Fruit fly (Drosophila melanogaster) whole organism, embryonic: ENCODE results near the gene CG31800.
A peak's percentile ranks its signal among the peaks of the same experiment; 100 is the strongest.

Source experiments
- ATbp ChIP-seq: fragments of 200-800 bp; sonication (Bioruptor generic); optimal IDR thresholded peaks from 2 replicates; lab custom pipeline; 2017; ENCODE audit warnings: missing biosample characterization, mild to moderate bottlenecking, missing genetic modification characterization, missing genetic modification reagents
- Atf6 ChIP-seq: fragments of 200-800 bp; sonication (Bioruptor generic); IDR thresholded peaks from 2 replicates; pipeline ENCODE4 v1.3.6; 2022; ENCODE audit warnings: missing biosample characterization, missing genetic modification characterization
- Awh ChIP-seq: fragments of 200-800 bp; sonication (Bioruptor generic); IDR thresholded peaks from 2 replicates; pipeline ENCODE4, ENCODE4 v1.3.6; 2022; ENCODE audit warnings: missing biosample characterization, missing genetic modification characterization
- BEAF-32 ChIP-seq: fragments of 200-800 bp; sonication (Bioruptor generic); optimal IDR thresholded peaks from 3 replicates; lab custom pipeline; 2017; ENCODE audit warnings: missing biosample characterization, missing genetic modification characterization, mild to moderate bottlenecking, moderate library complexity, missing genetic modification reagents
- CG11398 ChIP-seq: fragments of 200-800 bp; sonication (Bioruptor generic); optimal IDR thresholded peaks from 2 replicates; lab custom pipeline; 2016; ENCODE audit warnings: missing biosample characterization, missing genetic modification characterization
- CG11695 ChIP-seq: fragments of 200-800 bp; sonication (Bioruptor generic); IDR thresholded peaks from 3 replicates; pipeline ENCODE4 v1.3.6; 2022; ENCODE audit warnings: missing biosample characterization, missing genetic modification characterization
- CG1233 ChIP-seq: fragments of 200-800 bp; sonication (Bioruptor generic); optimal IDR thresholded peaks from 4 replicates; lab custom pipeline; 2018; ENCODE audit warnings: missing biosample characterization, mild to moderate bottlenecking, missing genetic modification characterization
- CG18011 ChIP-seq: fragments of 200-800 bp; sonication (Bioruptor generic); optimal IDR thresholded peaks from 2 replicates; lab custom pipeline; 2017; ENCODE audit warnings: missing biosample characterization, missing genetic modification characterization, mild to moderate bottlenecking, moderate library complexity, missing genotype
- CG2678 ChIP-seq: fragments of 200-800 bp; sonication (Bioruptor generic); optimal IDR thresholded peaks from 3 replicates; lab custom pipeline; 2019; ENCODE audit warnings: missing biosample characterization, mild to moderate bottlenecking, missing genetic modification characterization, moderate library complexity
- CG32772 ChIP-seq: fragments of 200-800 bp; sonication (Bioruptor generic); IDR thresholded peaks from 2 replicates; pipeline ENCODE4 v1.3.6; 2022; ENCODE audit warnings: missing biosample characterization, missing genetic modification characterization
- CG3726 ChIP-seq: fragments of 200-800 bp; sonication (Bioruptor generic); IDR thresholded peaks from 3 replicates; pipeline ENCODE4, ENCODE4 v1.3.6; 2022; ENCODE audit warnings: missing biosample characterization, missing genetic modification characterization
- CG4854 ChIP-seq: fragments of 200-800 bp; sonication (Bioruptor generic); optimal IDR thresholded peaks from 2 replicates; lab custom pipeline; 2016; ENCODE audit warnings: missing biosample characterization, missing genetic modification characterization, inconsistent platforms
- CG6765 ChIP-seq: fragments of 200-800 bp; sonication (Bioruptor generic); optimal IDR thresholded peaks from 3 replicates; lab custom pipeline; 2017; ENCODE audit warnings: missing biosample characterization, mild to moderate bottlenecking, missing genetic modification characterization
- CG7745 ChIP-seq: fragments of 200-800 bp; sonication (Bioruptor generic); optimal IDR thresholded peaks from 2 replicates; lab custom pipeline; 2018; ENCODE audit warnings: missing biosample characterization, mild to moderate bottlenecking, missing genetic modification characterization, moderate library complexity
- CG7839 ChIP-seq: fragments of 200-800 bp; sonication (Bioruptor generic); optimal IDR thresholded peaks from 3 replicates; lab custom pipeline; 2018; ENCODE audit warnings: missing biosample characterization, mild to moderate bottlenecking, missing genetic modification characterization, moderate library complexity
- CHES-1-like ChIP-seq: fragments of 200-800 bp; sonication (Bioruptor generic); optimal IDR thresholded peaks from 2 replicates; lab custom pipeline; 2016; ENCODE audit warnings: missing biosample characterization, missing genetic modification characterization
- CrebB ChIP-seq: fragments of 200-800 bp; sonication (Bioruptor generic); optimal IDR thresholded peaks from 3 replicates; lab custom pipeline; 2018; ENCODE audit warnings: missing biosample characterization, mild to moderate bottlenecking, missing genetic modification characterization
- D ChIP-seq, 2 experiments: fragments of 200-800 bp in 1 of 2; fragments of >200 bp in 1 of 2; sonication (Bioruptor generic) in 1 of 2; optimal IDR thresholded peaks; 2 replicates in 1 of 2; 3 replicates in 1 of 2; lab custom pipeline; 2017; ENCODE audit warnings: mild to moderate bottlenecking in 1 of 2, missing biosample characterization in 1 of 2, missing genetic modification characterization in 1 of 2, missing genetic modification reagents in 1 of 2
- Doc3 ChIP-seq: fragments of 200-800 bp; sonication (Bioruptor generic); IDR thresholded peaks from 3 replicates; pipeline ENCODE4 v1.3.6; 2022; ENCODE audit warnings: missing biosample characterization, missing genetic modification characterization; ENCODE audit not compliant: partially characterized antibody
- HLHmδ ChIP-seq: fragments of 200-800 bp; sonication (Bioruptor generic); optimal IDR thresholded peaks from 2 replicates; lab custom pipeline; 2018; ENCODE audit warnings: missing biosample characterization, mild to moderate bottlenecking, missing genetic modification characterization, moderate library complexity
- Hand ChIP-seq: fragments of 200-800 bp; sonication (Bioruptor generic); optimal IDR thresholded peaks from 2 replicates; lab custom pipeline; 2017; ENCODE audit warnings: mild to moderate bottlenecking, missing biosample characterization, missing genetic modification reagents, missing genetic modification characterization
- Hsf ChIP-seq: fragments of 200-800 bp; sonication (Bioruptor generic); optimal IDR thresholded peaks from 3 replicates; lab custom pipeline; 2016; ENCODE audit warnings: missing biosample characterization, missing genetic modification characterization
- Lpt ChIP-seq: fragments of >200 bp; optimal IDR thresholded peaks from 2 replicates; lab custom pipeline; 2018; ENCODE audit warnings: missing biosample characterization, missing genetic modification characterization
- NC2β ChIP-seq: fragments of 200-800 bp; sonication (Bioruptor generic); optimal IDR thresholded peaks from 2 replicates; lab custom pipeline; 2016; ENCODE audit warnings: missing biosample characterization, missing genetic modification characterization
- Scr ChIP-seq: fragments of 200-800 bp; sonication (Bioruptor generic); IDR thresholded peaks from 2 replicates; pipeline ENCODE4 v1.3.6; 2022; ENCODE audit warnings: missing biosample characterization, missing genetic modification characterization; ENCODE audit not compliant: partially characterized antibody
- Sox102F ChIP-seq: fragments of 200-800 bp; sonication (Bioruptor generic); optimal IDR thresholded peaks from 2 replicates; lab custom pipeline; 2018; ENCODE audit warnings: missing biosample characterization, mild to moderate bottlenecking, missing genetic modification characterization, moderate library complexity
- amos ChIP-seq: fragments of 200-800 bp; sonication (Bioruptor generic); IDR thresholded peaks from 2 replicates; pipeline ENCODE4 v1.3.6; 2022; ENCODE audit warnings: missing biosample characterization, missing genetic modification characterization; ENCODE audit not compliant: partially characterized antibody
- ash1 ChIP-seq: fragments of 200-800 bp; sonication (Bioruptor generic); optimal IDR thresholded peaks from 2 replicates; lab custom pipeline; 2018; ENCODE audit warnings: missing biosample characterization, mild to moderate bottlenecking, missing genetic modification characterization
- caup ChIP-seq: fragments of 200-800 bp; sonication (Bioruptor generic); optimal IDR thresholded peaks from 3 replicates; lab custom pipeline; 2017; ENCODE audit warnings: missing biosample characterization, mild to moderate bottlenecking, missing genetic modification characterization, moderate library complexity; ENCODE audit not compliant: severe bottlenecking
- corto ChIP-seq: fragments of 200-800 bp; sonication (Bioruptor generic); optimal IDR thresholded peaks from 2 replicates; lab custom pipeline; 2016; ENCODE audit warnings: missing biosample characterization, mild to moderate bottlenecking, missing genetic modification characterization, moderate library complexity
- dati ChIP-seq: fragments of 200-800 bp; sonication (Bioruptor generic); IDR thresholded peaks from 2 replicates; pipeline ENCODE4 v1.3.6; 2022; ENCODE audit warnings: missing biosample characterization, missing genetic modification characterization
- en ChIP-seq: fragments of 200-800 bp; sonication (Bioruptor generic); optimal IDR thresholded peaks from 2 replicates; lab custom pipeline; 2016; ENCODE audit warnings: missing biosample characterization, missing genetic modification characterization
- fd64A ChIP-seq: fragments of 200-800 bp; sonication (Bioruptor generic); optimal IDR thresholded peaks from 3 replicates; lab custom pipeline; 2018; ENCODE audit warnings: missing biosample characterization, mild to moderate bottlenecking, missing genetic modification characterization
- fd96Cb ChIP-seq: fragments of 200-800 bp; sonication (Bioruptor generic); optimal IDR thresholded peaks from 2 replicates; lab custom pipeline; 2018; ENCODE audit warnings: missing biosample characterization, mild to moderate bottlenecking, missing genetic modification characterization, moderate library complexity
- fu2 ChIP-seq: fragments of 200-800 bp; sonication (Bioruptor generic); optimal IDR thresholded peaks from 2 replicates; lab custom pipeline; 2016; ENCODE audit warnings: missing biosample characterization, missing genetic modification characterization
- hb ChIP-seq: fragments of 200-800 bp; sonication (Bioruptor generic); IDR thresholded peaks from 3 replicates; pipeline ENCODE4 v1.3.6; 2022; ENCODE audit warnings: missing biosample characterization, missing genetic modification characterization; ENCODE audit not compliant: partially characterized antibody
- ken ChIP-seq: fragments of 200-800 bp; sonication (Bioruptor generic); IDR thresholded peaks from 3 replicates; pipeline ENCODE4 v1.3.6; 2022; ENCODE audit warnings: missing biosample characterization, missing genetic modification characterization
- kni ChIP-seq: fragments of 200-800 bp; sonication (Bioruptor generic); optimal IDR thresholded peaks from 3 replicates; lab custom pipeline; 2017; ENCODE audit warnings: mild to moderate bottlenecking, missing biosample characterization, missing genetic modification reagents, missing genetic modification characterization
- lab ChIP-seq: fragments of 200-800 bp; sonication (Bioruptor generic); optimal IDR thresholded peaks from 3 replicates; lab custom pipeline; 2017; ENCODE audit warnings: missing biosample characterization, missing genetic modification characterization, mild to moderate bottlenecking, moderate library complexity, missing genetic modification reagents
- nau ChIP-seq: fragments of 200-800 bp; sonication (Bioruptor generic); optimal IDR thresholded peaks from 3 replicates; lab custom pipeline; 2017; ENCODE audit warnings: missing biosample characterization, mild to moderate bottlenecking, missing genetic modification characterization, missing genetic modification reagents
- nerfin-2 ChIP-seq: fragments of 200-800 bp; sonication (Bioruptor generic); IDR thresholded peaks from 2 replicates; pipeline ENCODE4 v1.3.6; 2022; ENCODE audit warnings: missing biosample characterization, missing genetic modification characterization; ENCODE audit not compliant: partially characterized antibody
- nmo ChIP-seq: fragments of 200-800 bp; sonication (Bioruptor generic); optimal IDR thresholded peaks from 2 replicates; lab custom pipeline; 2018; ENCODE audit warnings: missing biosample characterization, mild to moderate bottlenecking, missing genetic modification characterization, moderate library complexity
- ranshi ChIP-seq: fragments of 200-800 bp; sonication (Bioruptor generic); IDR thresholded peaks from 2 replicates; pipeline ENCODE4 v1.3.6; 2022; ENCODE audit warnings: missing biosample characterization, missing genetic modification characterization
- row ChIP-seq: fragments of 200-800 bp; sonication (Bioruptor generic); IDR thresholded peaks from 3 replicates; pipeline ENCODE4 v1.3.6; 2022; ENCODE audit warnings: missing biosample characterization, missing genetic modification characterization
- slbo ChIP-seq: fragments of 200-800 bp; sonication (Bioruptor generic); IDR thresholded peaks from 2 replicates; pipeline ENCODE4 v1.3.6; 2022; ENCODE audit warnings: missing biosample characterization, missing genetic modification characterization
- tup ChIP-seq: fragments of 200-800 bp; sonication (Bioruptor generic); optimal IDR thresholded peaks from 2 replicates; lab custom pipeline; 2016; ENCODE audit warnings: missing biosample characterization, mild to moderate bottlenecking, missing genetic modification characterization, moderate library complexity
- usp ChIP-seq: fragments of >200 bp; optimal IDR thresholded peaks from 2 replicates; lab custom pipeline; 2017; ENCODE audit warnings: missing biosample characterization, missing genetic modification characterization
- vvl ChIP-seq: fragments of 200-800 bp; sonication (Bioruptor generic); IDR thresholded peaks from 2 replicates; pipeline ENCODE4 v1.3.6; 2022; ENCODE audit warnings: missing biosample characterization, missing genetic modification characterization
- wor ChIP-seq: fragments of 200-800 bp; sonication (Bioruptor generic); IDR thresholded peaks from 2 replicates; pipeline ENCODE4 v1.3.6; 2022; ENCODE audit warnings: missing biosample characterization, missing genetic modification characterization

The CG31800 gene

dm6 chr2L:19058916-19059315, 24.5 kb upstream of the CG31800 start, which contains the start of gene Phlpp (continued):
- peak; percentile 76; the same call in 1 of the 2 replicates for TF ChIP-seq vvl (GFP tag; lab: Robert Waterston, UW)
- TF ChIP-seq CG2678 (tag; lab: Kevin White, UChicago), result no peak
- no peak for TF ChIP-seq ATbp
- no peak for TF ChIP-seq kni (GFP tag; lab: Kevin White, UChicago)
- no peak for TF ChIP-seq CG18011 (GFP tag; lab: Kevin White, UChicago)
- TF ChIP-seq nerfin-2 (GFP tag; lab: Robert Waterston, UW), result no peak
- no peak for TF ChIP-seq HLHmδ (GFP tag; lab: Kevin White, UChicago)
- TF ChIP-seq ken (GFP tag; lab: Robert Waterston, UW), result peak; percentile 40; the same call in 1 of the 3 replicates
- peak; percentile 36; the same call in 1 of the 2 replicates for TF ChIP-seq CG32772 (GFP tag; lab: Robert Waterston, UW)
- no peak for TF ChIP-seq fu2
- no peak for TF ChIP-seq D (optimal IDR thresholded peaks at IDR 0.05; lab: Kevin White, UChicago)
- TF ChIP-seq D (GFP tag; optimal IDR thresholded peaks at IDR 0.05; lab: Kevin White, UChicago), result peak; percentile 41
- no peak for TF ChIP-seq fd64A (GFP tag; lab: Kevin White, UChicago)
- no peak for TF ChIP-seq Scr (GFP tag; lab: Robert Waterston, UW)
- no peak for TF ChIP-seq slbo (GFP tag; lab: Robert Waterston, UW)
- TF ChIP-seq Awh (GFP tag; lab: Robert Waterston, UW), result 0 out of 2 replicates have a peak, but pooled peaks have one; percentile 51
- peak; percentile 66 for TF ChIP-seq row
- TF ChIP-seq amos, result no peak
- TF ChIP-seq hb (GFP tag; lab: Robert Waterston, UW), result no peak
- TF ChIP-seq ranshi (GFP tag; lab: Robert Waterston, UW), result peak; percentile 66
- peak; percentile 69 for TF ChIP-seq fd96Cb (tag; lab: Kevin White, UChicago)
- no peak for TF ChIP-seq corto (GFP tag; lab: Kevin White, UChicago)
- no peak for TF ChIP-seq CrebB (tag; lab: Kevin White, UChicago)
- TF ChIP-seq nau (GFP tag; lab: Kevin White, UChicago), result no peak
- no peak for TF ChIP-seq caup (GFP tag; lab: Kevin White, UChicago)
- TF ChIP-seq Atf6, result no peak
- TF ChIP-seq lab, result no peak
- TF ChIP-seq CHES-1-like (GFP tag; lab: Kevin White, UChicago), result no peak
- TF ChIP-seq BEAF-32 (GFP tag; lab: Kevin White, UChicago), result no peak
- TF ChIP-seq Doc3 (GFP tag; lab: Robert Waterston, UW), result no peak
- TF ChIP-seq NC2β, result no peak
- no peak for TF ChIP-seq CG7745 (tag; lab: Kevin White, UChicago)
- TF ChIP-seq CG7839 (tag; lab: Kevin White, UChicago), result no peak
- TF ChIP-seq wor (GFP tag; lab: Robert Waterston, UW), result 0 out of 2 replicates have a peak, but pooled peaks have one; percentile 38
- peak; percentile 31 for TF ChIP-seq CG1233
- TF ChIP-seq CG11398 (GFP tag; lab: Kevin White, UChicago), result no peak
- TF ChIP-seq ash1, result no peak
- no peak for TF ChIP-seq tup (GFP tag; lab: Kevin White, UChicago)
- TF ChIP-seq Hsf (GFP tag; lab: Kevin White, UChicago), result peak; percentile 11
- TF ChIP-seq dati (GFP tag; lab: Robert Waterston, UW), result 0 out of 2 replicates have a peak, but pooled peaks have one; percentile 27
- no peak for TF ChIP-seq Hand (GFP tag; lab: Kevin White, UChicago)
- no peak for TF ChIP-seq Sox102F
- no peak for TF ChIP-seq CG4854 (GFP tag; lab: Kevin White, UChicago)
- TF ChIP-seq en (GFP tag; lab: Kevin White, UChicago), result peak; percentile 28
- no peak for TF ChIP-seq CG6765 (GFP tag; lab: Kevin White, UChicago)
- peak; percentile 22 for TF ChIP-seq nmo (GFP tag; lab: Kevin White, UChicago)
- TF ChIP-seq CG3726 (GFP tag; lab: Robert Waterston, UW), result no peak
- no peak for TF ChIP-seq usp (GFP tag; lab: Kevin White, UChicago)
- no peak for TF ChIP-seq Lpt (GFP tag; lab: Kevin White, UChicago)
- peak; percentile 61; the same call in 2 of the 3 replicates for TF ChIP-seq CG11695 (GFP tag; lab: Robert Waterston, UW)
